Fruit fly (Drosophila melanogaster) whole organism, embryonic: ENCODE data around the gene Irp-1B.

Experiments
- Bdp1 ChIP-seq: fragments of 200-800 bp; sonication (Bioruptor generic); optimal IDR thresholded peaks from 3 replicates; lab custom pipeline; 2016; ENCODE audit warnings: missing biosample characterization, missing genetic modification characterization
- BtbVII ChIP-seq: fragments of 200-800 bp; sonication (Bioruptor generic); optimal IDR thresholded peaks from 3 replicates; lab custom pipeline; 2017; ENCODE audit warnings: missing biosample characterization, mild to moderate bottlenecking, missing genetic modification characterization
- C15 ChIP-seq: fragments of 200-800 bp; sonication (Bioruptor generic); IDR thresholded peaks from 3 replicates; pipeline ENCODE4 v1.3.6; 2022; ENCODE audit warnings: missing biosample characterization, missing genetic modification characterization
- CG11398 ChIP-seq: fragments of 200-800 bp; sonication (Bioruptor generic); optimal IDR thresholded peaks from 2 replicates; lab custom pipeline; 2016; ENCODE audit warnings: missing biosample characterization, missing genetic modification characterization
- CG12155 ChIP-seq: fragments of 200-800 bp; sonication (Bioruptor generic); optimal IDR thresholded peaks from 3 replicates; lab custom pipeline; 2016; ENCODE audit warnings: missing biosample characterization, missing genetic modification characterization
- CG12391 ChIP-seq: fragments of 200-800 bp; sonication (Bioruptor generic); optimal IDR thresholded peaks from 3 replicates; lab custom pipeline; 2018; ENCODE audit warnings: missing biosample characterization, mild to moderate bottlenecking, missing genetic modification characterization, moderate library complexity
- CG13296 ChIP-seq: fragments of 200-800 bp; sonication (Bioruptor generic); optimal IDR thresholded peaks from 3 replicates; lab custom pipeline; 2018; ENCODE audit warnings: missing biosample characterization, mild to moderate bottlenecking, missing genetic modification characterization
- CG15514 ChIP-seq: fragments of 200-800 bp; sonication (Bioruptor generic); optimal IDR thresholded peaks from 3 replicates; lab custom pipeline; 2017; ENCODE audit warnings: missing biosample characterization, missing genetic modification characterization, mild to moderate bottlenecking, moderate library complexity, missing genetic modification reagents
- CG17361 ChIP-seq: fragments of 200-800 bp; sonication (Bioruptor generic); IDR thresholded peaks from 3 replicates; pipeline ENCODE4 v1.3.6; 2022; ENCODE audit warnings: missing biosample characterization, missing genetic modification characterization
- CG18619 ChIP-seq: fragments of 200-800 bp; sonication (Bioruptor generic); optimal IDR thresholded peaks from 3 replicates; lab custom pipeline; 2017; ENCODE audit warnings: missing biosample characterization, mild to moderate bottlenecking, missing genetic modification characterization
- CG2199 ChIP-seq: fragments of 200-800 bp; sonication (Bioruptor generic); IDR thresholded peaks from 3 replicates; pipeline ENCODE4 v1.3.6; 2022; ENCODE audit warnings: missing biosample characterization, missing genetic modification characterization
- CG2889 ChIP-seq: fragments of 200-800 bp; sonication (Bioruptor generic); IDR thresholded peaks from 3 replicates; pipeline ENCODE4 v1.3.6; 2022; ENCODE audit warnings: missing biosample characterization, missing genetic modification characterization
- CG34376 ChIP-seq: fragments of 200-800 bp; sonication (Bioruptor generic); optimal IDR thresholded peaks from 2 replicates; lab custom pipeline; 2018; ENCODE audit warnings: missing biosample characterization, mild to moderate bottlenecking, missing genetic modification characterization
- CG3838 ChIP-seq: fragments of 200-800 bp; sonication (Bioruptor generic); optimal IDR thresholded peaks from 3 replicates; lab custom pipeline; 2016; ENCODE audit warnings: missing biosample characterization, missing genetic modification characterization
- CG3847 ChIP-seq: fragments of 200-800 bp; sonication (Bioruptor generic); IDR thresholded peaks from 2 replicates; pipeline ENCODE4 v1.3.6; 2022; ENCODE audit warnings: missing biosample characterization, missing genetic modification characterization
- CG4328 ChIP-seq: fragments of 200-800 bp; sonication (Bioruptor generic); optimal IDR thresholded peaks from 3 replicates; lab custom pipeline; 2017; ENCODE audit warnings: missing biosample characterization, missing genetic modification reagents, missing genetic modification characterization
- CG7372 ChIP-seq: fragments of 200-800 bp; sonication (Bioruptor generic); IDR thresholded peaks from 2 replicates; pipeline ENCODE4 v1.3.6; 2022; ENCODE audit warnings: missing biosample characterization, missing genetic modification characterization
- CG7839 ChIP-seq: fragments of 200-800 bp; sonication (Bioruptor generic); optimal IDR thresholded peaks from 3 replicates; lab custom pipeline; 2018; ENCODE audit warnings: missing biosample characterization, mild to moderate bottlenecking, missing genetic modification characterization, moderate library complexity
- CG9215 ChIP-seq: fragments of 200-800 bp; sonication (Bioruptor generic); IDR thresholded peaks from 2 replicates; pipeline ENCODE4 v1.3.6; 2022; ENCODE audit warnings: missing biosample characterization, missing genetic modification characterization
- CrebB ChIP-seq: fragments of 200-800 bp; sonication (Bioruptor generic); optimal IDR thresholded peaks from 3 replicates; lab custom pipeline; 2018; ENCODE audit warnings: missing biosample characterization, mild to moderate bottlenecking, missing genetic modification characterization
- D ChIP-seq, 2 experiments: fragments of 200-800 bp in 1 of 2; fragments of >200 bp in 1 of 2; sonication (Bioruptor generic) in 1 of 2; optimal IDR thresholded peaks; 2 replicates in 1 of 2; 3 replicates in 1 of 2; lab custom pipeline; 2017; ENCODE audit warnings: mild to moderate bottlenecking in 1 of 2, missing biosample characterization in 1 of 2, missing genetic modification characterization in 1 of 2, missing genetic modification reagents in 1 of 2
- Deaf1 ChIP-seq: fragments of 200-800 bp; optimal IDR thresholded peaks from 3 replicates; lab custom pipeline; 2019; ENCODE audit warnings: missing biosample characterization, mild to moderate bottlenecking, missing genetic modification characterization, moderate library complexity
- Dp ChIP-seq: fragments of 200-800 bp; sonication (Bioruptor generic); optimal IDR thresholded peaks from 2 replicates; lab custom pipeline; 2018; ENCODE audit warnings: missing biosample characterization, mild to moderate bottlenecking, missing genetic modification characterization, moderate library complexity
- Eip74EF ChIP-seq, 2 experiments: fragments of 200-800 bp in 1 of 2; fragments of >200 bp in 1 of 2; sonication (Bioruptor generic) in 1 of 2; optimal IDR thresholded peaks; 2 replicates each; lab custom pipeline; 2017 to 2019; ENCODE audit warnings: missing biosample characterization in 2 of 2, missing genetic modification characterization in 2 of 2, mild to moderate bottlenecking in 1 of 2, moderate library complexity in 1 of 2
- Gug ChIP-seq: fragments of 200-800 bp; sonication (Bioruptor generic); IDR thresholded peaks from 4 replicates; pipeline ENCODE4 v1.3.6; 2022; ENCODE audit warnings: missing biosample characterization, missing genetic modification characterization
- HLH54F ChIP-seq: fragments of 200-800 bp; sonication (Bioruptor generic); optimal IDR thresholded peaks from 3 replicates; lab custom pipeline; 2016; ENCODE audit warnings: missing biosample characterization, missing genetic modification characterization
- MESR4 ChIP-seq: fragments of 200-800 bp; sonication (Bioruptor generic); optimal IDR thresholded peaks from 2 replicates; lab custom pipeline; 2018; ENCODE audit warnings: missing biosample characterization, mild to moderate bottlenecking, missing genetic modification characterization, moderate library complexity
- Mrtf ChIP-seq: fragments of 200-800 bp; sonication (Bioruptor generic); IDR thresholded peaks from 3 replicates; pipeline ENCODE4 v1.3.6; 2022; ENCODE audit warnings: missing biosample characterization, missing genetic modification characterization
- NK7.1 ChIP-seq: fragments of 200-800 bp; sonication (Bioruptor generic); optimal IDR thresholded peaks from 3 replicates; lab custom pipeline; 2016; ENCODE audit warnings: missing biosample characterization, missing genetic modification characterization
- Nf-YA ChIP-seq: fragments of 200-800 bp; sonication (Bioruptor generic); IDR thresholded peaks from 2 replicates; pipeline ENCODE4 v1.3.6; 2022; ENCODE audit warnings: missing biosample characterization, missing genetic modification characterization
- Optix ChIP-seq: fragments of 200-800 bp; sonication (Bioruptor generic); IDR thresholded peaks from 3 replicates; pipeline ENCODE4 v1.3.6; 2022; ENCODE audit warnings: missing biosample characterization, missing genetic modification characterization
- aop ChIP-seq: fragments of 200-800 bp; sonication (Bioruptor generic); IDR thresholded peaks from 2 replicates; pipeline ENCODE4 v1.3.6; 2022; ENCODE audit warnings: missing biosample characterization, missing genetic modification characterization
- bbx ChIP-seq: fragments of 200-800 bp; sonication (Bioruptor generic); IDR thresholded peaks from 2 replicates; pipeline ENCODE4 v1.3.6; 2022; ENCODE audit warnings: missing biosample characterization, missing genetic modification characterization; ENCODE audit not compliant: partially characterized antibody
- bcd ChIP-seq: fragments of 200-800 bp; sonication (Bioruptor generic); optimal IDR thresholded peaks from 2 replicates; lab custom pipeline; 2017; ENCODE audit warnings: missing biosample characterization, mild to moderate bottlenecking, missing genetic modification characterization
- bigmax ChIP-seq: fragments of 200-800 bp; sonication (Bioruptor generic); optimal IDR thresholded peaks from 2 replicates; lab custom pipeline; 2018; ENCODE audit warnings: missing biosample characterization, mild to moderate bottlenecking, missing genetic modification characterization
- cwo ChIP-seq: fragments of 200-800 bp; sonication (Bioruptor generic); optimal IDR thresholded peaks from 3 replicates; lab custom pipeline; 2017; ENCODE audit warnings: missing biosample characterization, missing genetic modification characterization, mild to moderate bottlenecking, moderate library complexity, missing genetic modification reagents
- danr ChIP-seq: fragments of 200-800 bp; sonication (Bioruptor generic); IDR thresholded peaks from 2 replicates; pipeline ENCODE4 v1.3.6; 2022; ENCODE audit warnings: missing biosample characterization, missing genetic modification characterization
- gcm ChIP-seq: fragments of 200-800 bp; sonication (Bioruptor generic); optimal IDR thresholded peaks from 2 replicates; lab custom pipeline; 2019; ENCODE audit warnings: missing biosample characterization, mild to moderate bottlenecking, missing genetic modification characterization, moderate library complexity
- insv ChIP-seq, 2 experiments: fragments of 200-800 bp; sonication (Bioruptor generic); optimal IDR thresholded peaks; 3 replicates each; lab custom pipeline; 2016 to 2018; ENCODE audit warnings: missing biosample characterization in 2 of 2, missing genetic modification characterization in 2 of 2
- kay ChIP-seq: fragments of 200-800 bp; sonication (Bioruptor generic); optimal IDR thresholded peaks from 2 replicates; lab custom pipeline; 2016; ENCODE audit warnings: missing biosample characterization, missing genetic modification characterization
- ken ChIP-seq: fragments of 200-800 bp; sonication (Bioruptor generic); IDR thresholded peaks from 3 replicates; pipeline ENCODE4 v1.3.6; 2022; ENCODE audit warnings: missing biosample characterization, missing genetic modification characterization
- nau ChIP-seq: fragments of 200-800 bp; sonication (Bioruptor generic); optimal IDR thresholded peaks from 3 replicates; lab custom pipeline; 2017; ENCODE audit warnings: missing biosample characterization, mild to moderate bottlenecking, missing genetic modification characterization, missing genetic modification reagents
- pfk ChIP-seq: fragments of 200-800 bp; sonication (Bioruptor generic); optimal IDR thresholded peaks from 2 replicates; lab custom pipeline; 2018; ENCODE audit warnings: missing biosample characterization, mild to moderate bottlenecking, missing genetic modification characterization, moderate library complexity
- pros ChIP-seq: fragments of 200-800 bp; sonication (Bioruptor generic); optimal IDR thresholded peaks from 3 replicates; lab custom pipeline; 2019; ENCODE audit warnings: missing biosample characterization, mild to moderate bottlenecking, missing genetic modification characterization, moderate library complexity
- slp2 ChIP-seq: fragments of 200-800 bp; sonication (Bioruptor generic); optimal IDR thresholded peaks from 2 replicates; lab custom pipeline; 2016; ENCODE audit warnings: missing biosample characterization, missing genetic modification characterization
- so ChIP-seq: fragments of 200-800 bp; sonication (Bioruptor generic); IDR thresholded peaks from 3 replicates; pipeline ENCODE4 v1.3.6; 2022; ENCODE audit warnings: missing biosample characterization, missing genetic modification characterization
- sug ChIP-seq: fragments of 200-800 bp; optimal IDR thresholded peaks from 2 replicates; lab custom pipeline; 2019; ENCODE audit warnings: missing biosample characterization, mild to moderate bottlenecking, missing genetic modification characterization, moderate library complexity
- trh ChIP-seq: fragments of 200-800 bp; sonication (Bioruptor generic); optimal IDR thresholded peaks from 2 replicates; lab custom pipeline; 2016; ENCODE audit warnings: missing biosample characterization, missing genetic modification characterization
- yki ChIP-seq: fragments of >200 bp; optimal IDR thresholded peaks from 3 replicates; lab custom pipeline; 2018

Gene Irp-1B

DNA sequence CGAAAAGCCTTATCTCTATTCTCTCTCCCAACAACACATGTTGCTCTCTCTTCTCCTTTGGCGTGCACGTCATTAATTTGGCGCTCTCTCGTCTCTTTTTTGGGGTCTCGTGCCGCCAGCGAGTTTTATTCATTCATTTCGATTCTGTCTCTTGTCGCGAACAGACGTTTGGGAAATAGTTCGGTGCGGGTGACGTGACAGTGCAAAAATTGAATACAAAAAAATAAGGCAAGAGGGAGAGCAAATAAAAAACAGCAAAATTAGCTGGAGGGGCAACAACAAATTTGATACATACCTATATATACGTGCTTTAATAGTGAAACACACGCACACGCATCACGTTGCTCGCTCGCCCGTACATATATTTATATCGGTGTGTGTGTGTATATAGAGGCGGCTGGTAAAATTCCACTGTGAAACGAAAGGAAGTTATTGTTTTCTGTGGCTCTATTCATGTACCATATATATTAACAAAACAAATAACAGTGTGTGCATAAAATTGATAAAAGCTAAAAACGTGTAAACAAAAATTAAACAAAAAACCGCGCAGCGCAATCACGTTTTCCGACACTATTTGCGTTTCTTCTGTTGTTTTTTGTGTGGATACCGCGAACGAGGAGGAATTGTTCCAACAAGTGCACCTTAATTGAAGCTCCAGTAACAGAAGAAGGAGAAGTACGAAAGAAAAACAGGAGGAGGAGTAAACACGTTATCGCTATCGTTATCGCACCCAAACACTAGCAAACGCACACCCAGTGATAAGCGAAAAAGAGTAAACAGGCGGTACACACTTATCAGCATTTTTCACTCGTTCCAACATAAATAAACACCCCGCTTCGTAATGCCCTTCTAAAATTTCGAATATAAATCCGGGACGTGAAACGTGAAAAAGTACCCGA is 24.3 kb downstream of the Irp-1B start, which contains the start of gene cwo (continued):
- TF ChIP-seq CG18619 (peak; percentile 42), CG3838 (GFP tag; lab: Kevin White, UChicago) (no peak), CG11398 (GFP tag; lab: Kevin White, UChicago) (peak; percentile 29), slp2 (GFP tag; lab: Kevin White, UChicago) (no peak), pfk (GFP tag; lab: Kevin White, UChicago) (peak; percentile 73), aop (no peak), Mrtf (GFP tag; lab: Robert Waterston, UW) (no peak), CG7839 (no peak), Dp (GFP tag; lab: Kevin White, UChicago) (no peak), sug (tag; lab: Kevin White, UChicago) (peak; percentile 52), CG9215 (GFP tag; lab: Robert Waterston, UW) (no peak), CG3847 (GFP tag; lab: Robert Waterston, UW) (no peak), danr (no peak), Deaf1 (tag; lab: Kevin White, UChicago) (peak; percentile 55), bcd (GFP tag; lab: Kevin White, UChicago) (no peak), yki (lab: Kevin White, UChicago) (no peak), so (no peak), nau (GFP tag; lab: Kevin White, UChicago) (no peak), CG7372 (GFP tag; lab: Robert Waterston, UW) (no peak), gcm (no peak), Gug (GFP tag; lab: Robert Waterston, UW) (peak; percentile 36; the same call in 1 of the 4 replicates), bigmax (GFP tag; lab: Kevin White, UChicago) (no peak), CG12391 (tag; lab: Kevin White, UChicago) (no peak), pros (GFP tag; lab: Kevin White, UChicago) (no peak), CG2199 (GFP tag; lab: Robert Waterston, UW) (no peak), CG4328 (GFP tag; lab: Kevin White, UChicago) (peak; percentile 44), cwo (peak; percentile 100), C15 (no peak), CG34376 (peak; percentile 25), insv (GFP tag; optimal IDR thresholded peaks at IDR 0.05; lab: Kevin White, UChicago) (no peak), D (optimal IDR thresholded peaks at IDR 0.05; lab: Kevin White, UChicago) (no peak), D (GFP tag; optimal IDR thresholded peaks at IDR 0.05; lab: Kevin White, UChicago) (no peak), bbx (GFP tag; lab: Robert Waterston, UW) (no peak), CrebB (tag; lab: Kevin White, UChicago) (peak; percentile 24), MESR4 (GFP tag; lab: Kevin White, UChicago) (no peak), Optix (GFP tag; lab: Robert Waterston, UW) (no peak), ken (GFP tag; lab: Robert Waterston, UW) (no peak), Bdp1 (no peak), BtbVII (peak; percentile 2), Eip74EF (GFP tag; optimal IDR thresholded peaks at IDR 0.05; lab: Kevin White, UChicago) (peak in 1 of 2 experiments; percentile 20), Nf-YA (GFP tag; lab: Robert Waterston, UW) (no peak), CG17361 (GFP tag; lab: Robert Waterston, UW) (no peak), CG13296 (GFP tag; lab: Kevin White, UChicago) (peak; percentile 31), HLH54F (GFP tag; lab: Kevin White, UChicago) (no peak), CG15514 (GFP tag; lab: Kevin White, UChicago) (peak; percentile 25), NK7.1 (GFP tag; lab: Kevin White, UChicago) (no peak), CG2889 (GFP tag; lab: Robert Waterston, UW) (no peak), CG12155 (peak; percentile 14), kay (GFP tag; lab: Kevin White, UChicago) (peak; percentile 9), trh (GFP tag; lab: Kevin White, UChicago) (peak; percentile 1)
